Worm (Caenorhabditis elegans) whole organism, early embryonic: Measurements from ENCODE around the gene Y32H12A.7.
A peak's percentile ranks its signal among the peaks of the same experiment; 100 is the strongest.

Source experiments
- F13C5.2 ChIP-seq: sonication (generic microtip); optimal IDR thresholded peaks from 2 replicates; lab custom pipeline; 2017; ENCODE audit warnings: mild to moderate bottlenecking, missing genetic modification characterization, inconsistent platforms, missing compliant biosample characterization
- aly-1 ChIP-seq: sonication (generic microtip); optimal IDR thresholded peaks from 2 replicates; lab custom pipeline; 2016; ENCODE audit warnings: missing genetic modification characterization, missing compliant biosample characterization
- ama-1 ChIP-seq: fragments of 150-350 bp; optimal IDR thresholded peaks from 2 replicates; lab custom pipeline; 2014
- ceh-36 ChIP-seq: sonication (generic microtip); optimal IDR thresholded peaks from 2 replicates; lab custom pipeline; 2016; ENCODE audit warnings: missing genetic modification characterization, inconsistent platforms, missing compliant biosample characterization
- flt-1 ChIP-seq: fragments of 200-800 bp; sonication (Bioruptor generic); IDR thresholded peaks from 2 replicates; pipeline ENCODE4 v1.3.6; 2022; ENCODE audit warnings: missing genetic modification characterization, missing compliant biosample characterization
- hmbx-1 ChIP-seq: sonication (generic microtip); optimal IDR thresholded peaks from 2 replicates; lab custom pipeline; 2016; ENCODE audit warnings: mild to moderate bottlenecking, missing genetic modification characterization, missing compliant biosample characterization
- hmg-4 ChIP-seq: fragments of 200-800 bp; sonication (Bioruptor generic); optimal IDR thresholded peaks from 2 replicates; lab custom pipeline; 2018; ENCODE audit warnings: mild to moderate bottlenecking, missing genetic modification characterization, missing compliant biosample characterization
- hnd-1 ChIP-seq: sonication (generic microtip); optimal IDR thresholded peaks from 2 replicates; lab custom pipeline; 2016; ENCODE audit warnings: missing genetic modification characterization, missing compliant biosample characterization
- pes-1 ChIP-seq: fragments of 200-800 bp; sonication (Bioruptor generic); IDR thresholded peaks from 2 replicates; pipeline ENCODE4 v1.3.6; 2022; ENCODE audit warnings: missing genetic modification reagents, missing genetic modification characterization, missing compliant biosample characterization
- scrt-1 ChIP-seq: fragments of 200-800 bp; sonication (Bioruptor generic); IDR thresholded peaks from 2 replicates; pipeline ENCODE4 v1.3.6; 2022; ENCODE audit warnings: missing genetic modification characterization, missing compliant biosample characterization
- sea-1 ChIP-seq: fragments of 200-800 bp; sonication (Bioruptor generic); conservative IDR thresholded peaks from 2 replicates; pipeline ENCODE4 v1.3.6; 2022; ENCODE audit warnings: missing genetic modification characterization, missing compliant biosample characterization
- tbx-11 ChIP-seq: fragments of 200-800 bp; sonication (Bioruptor generic); IDR thresholded peaks from 2 replicates; pipeline ENCODE4 v1.3.6; 2022; ENCODE audit warnings: missing genetic modification characterization, missing compliant biosample characterization
- tbx-37 ChIP-seq: fragments of 200-800 bp; sonication (Bioruptor generic); conservative IDR thresholded peaks from 2 replicates; pipeline ENCODE4 v1.3.6; 2022; ENCODE audit warnings: missing genetic modification reagents, missing genetic modification characterization, missing compliant biosample characterization
- tra-4 ChIP-seq: sonication (generic microtip); optimal IDR thresholded peaks from 2 replicates; lab custom pipeline; 2017; ENCODE audit warnings: missing genetic modification characterization, missing compliant biosample characterization

DNA sequence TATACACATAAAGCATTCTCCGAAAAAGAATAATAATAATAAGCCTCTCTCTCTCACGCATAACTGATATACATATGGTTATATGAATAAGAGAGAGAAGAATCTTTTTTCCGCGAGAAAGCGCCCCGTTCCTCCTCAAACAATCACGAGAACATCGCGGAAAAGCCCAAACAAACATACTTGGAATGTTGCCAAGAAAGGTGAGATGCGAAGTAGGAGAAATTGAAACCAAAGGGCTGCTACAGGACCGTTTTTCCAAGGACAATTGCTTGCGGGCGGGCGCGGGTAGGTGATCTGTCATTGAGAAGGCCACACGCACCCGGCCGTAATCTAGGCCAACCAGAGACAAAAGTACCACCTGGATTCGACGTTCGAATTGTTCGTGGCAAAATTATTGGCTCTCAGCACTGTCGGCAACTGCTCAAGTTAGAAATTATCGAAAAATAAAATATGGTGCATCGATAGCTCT is 38.5 kb upstream of the Y32H12A.7 start, which contains the start of gene dnj-24:
- TF ChIP-seq ceh-36 (no peak), ama-1 (lab: Kevin White, UChicago) (no peak), hmg-4 (GFP tag; lab: Kevin White, UChicago) (peak; percentile 5), hnd-1 (tag; lab: Kevin White, UChicago) (no peak), scrt-1 (GFP tag; lab: Robert Waterston, UW) (no peak), aly-1 (tag; lab: Kevin White, UChicago) (no peak), F13C5.2 (tag; lab: Kevin White, UChicago) (no peak), tbx-11 (GFP tag; lab: Robert Waterston, UW) (no peak), tra-4 (tag; lab: Kevin White, UChicago) (no peak), pes-1 (GFP tag; lab: Robert Waterston, UW) (no peak), flt-1 (GFP tag; lab: Robert Waterston, UW) (no peak), sea-1 (no peak), hmbx-1 (tag; lab: Kevin White, UChicago) (no peak), tbx-37 (GFP tag; lab: Robert Waterston, UW) (no peak)
